Worm (Caenorhabditis elegans) whole organism, midembryonic: Measurements from ENCODE around the gene F52H2.15.

Source experiments
- cog-1 ChIP-seq: sonication (generic microtip); optimal IDR thresholded peaks from 2 replicates; lab custom pipeline; 2016; ENCODE audit warnings: missing genetic modification characterization, missing compliant biosample characterization
- med-1 ChIP-seq: sonication (generic microtip); optimal IDR thresholded peaks from 2 replicates; lab custom pipeline; 2017; ENCODE audit warnings: missing genetic modification characterization, mild to moderate bottlenecking, missing compliant biosample characterization, antibody characterized with exemption, missing genetic modification reagents; ENCODE audit not compliant: insufficient read depth
- ref-1 ChIP-seq: fragments of 200-800 bp; sonication (Bioruptor generic); conservative IDR thresholded peaks from 2 replicates; pipeline ENCODE4 v1.3.6; 2022; ENCODE audit warnings: missing genetic modification reagents, missing genetic modification characterization, missing compliant biosample characterization
- ztf-23 ChIP-seq: fragments of 200-800 bp; sonication (Bioruptor generic); IDR thresholded peaks from 2 replicates; pipeline ENCODE4 v1.3.6; 2022; ENCODE audit warnings: missing genetic modification reagents, missing genetic modification characterization, missing compliant biosample characterization
- ztf-29 ChIP-seq: fragments of 200-800 bp; sonication (Bioruptor generic); IDR thresholded peaks from 2 replicates; pipeline ENCODE4 v1.3.6; 2022; ENCODE audit warnings: missing genetic modification reagents, missing genetic modification characterization, missing compliant biosample characterization

- TF ChIP-seq ztf-23 (GFP tag; lab: Robert Waterston, UW), result no peak
- TF ChIP-seq med-1 (GFP tag; lab: Kevin White, UChicago), result no peak
- TF ChIP-seq ztf-29 (GFP tag; lab: Robert Waterston, UW), result no peak
- no peak for TF ChIP-seq cog-1 (tag; lab: Kevin White, UChicago)
- no peak for TF ChIP-seq ref-1 (GFP tag; lab: Robert Waterston, UW)
Observed at ce11 chrX:2559979-2560378, 5.2 kb upstream of the F52H2.15 start, which contains the start of gene F52H2.5.
